In the genomic region with DNA sequence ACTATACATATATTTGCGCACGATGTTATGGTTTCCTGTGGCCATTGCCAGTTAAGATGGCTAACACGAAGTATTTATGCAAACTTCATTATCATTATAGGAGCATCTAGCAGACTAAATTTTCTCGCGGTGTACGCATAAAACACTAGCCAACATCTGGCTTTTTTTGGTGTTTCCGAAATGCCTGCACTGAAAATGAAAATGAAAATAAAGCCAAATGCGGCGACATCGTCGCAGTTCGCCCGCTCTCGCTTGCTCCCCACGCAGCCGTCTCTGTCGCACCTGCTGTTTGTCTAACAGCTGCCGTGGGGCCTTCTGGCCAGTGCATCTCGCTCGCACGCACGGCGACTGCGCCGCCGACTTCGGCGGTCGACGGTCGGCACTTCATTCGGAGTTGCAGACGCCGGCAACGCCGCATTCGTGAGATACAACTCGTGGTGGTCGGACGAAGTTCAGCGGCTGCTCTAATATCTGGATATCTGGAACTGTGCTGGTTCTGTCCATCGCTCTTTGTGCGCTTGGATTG, we compare ENCODE assay signal across 1 fruit fly cellular context.
TF ChIP-seq lines count a peak whose summit lies in the region.

A gene (plus strand): TSS at position 411 of the 526 bp plus-strand sequence.

TF ChIP-seq in whole organism, embryonic, 481 proteins besides CTCF, POLR2A, EP300 and RAD21 (continued from another document):
- TF ChIP-seq CG9932 (GFP tag; IDR thresholded peaks at IDR 0.05; lab: Robert Waterston, UW) (no peak), corto (GFP tag; optimal IDR thresholded peaks at IDR 0.05; lab: Kevin White, UChicago) (no peak), tap (tag; optimal IDR thresholded peaks at IDR 0.05; lab: Kevin White, UChicago) (no peak), D19A (tag; optimal IDR thresholded peaks at IDR 0.05; lab: Kevin White, UChicago) (no peak), lab (GFP tag; optimal IDR thresholded peaks at IDR 0.05; lab: Kevin White, UChicago) (no peak), kah (GFP tag; optimal IDR thresholded peaks at IDR 0.05; lab: Kevin White, UChicago) (no peak), CG4730 (GFP tag; IDR thresholded peaks at IDR 0.05; lab: Robert Waterston, UW) (no peak), CG12391 (tag; optimal IDR thresholded peaks at IDR 0.05; lab: Kevin White, UChicago) (peak; percentile 19), pita (GFP tag; optimal IDR thresholded peaks at IDR 0.05; lab: Kevin White, UChicago) (no peak), knrl (GFP tag; IDR thresholded peaks at IDR 0.05; lab: Robert Waterston, UW; ENCODE audit: partially characterized antibody) (no peak; the same call in 2 of the 3 replicates), CG12071 (GFP tag; optimal IDR thresholded peaks at IDR 0.05; lab: Kevin White, UChicago) (no peak), dan (GFP tag; IDR thresholded peaks at IDR 0.05; lab: Robert Waterston, UW) (no peak), CG34422 (GFP tag; IDR thresholded peaks at IDR 0.05; lab: Robert Waterston, UW) (peak; percentile 41; the same call in 1 of the 3 replicates), ro (GFP tag; IDR thresholded peaks at IDR 0.05; lab: Robert Waterston, UW) (no peak), Taf1 (GFP tag; IDR thresholded peaks at IDR 0.05; lab: Robert Waterston, UW) (no peak), CG1529 (GFP tag; optimal IDR thresholded peaks at IDR 0.05; lab: Kevin White, UChicago) (peak; percentile 36), fru (optimal IDR thresholded peaks at IDR 0.05; lab: Kevin White, UChicago) (no peak), peb (GFP tag; IDR thresholded peaks at IDR 0.05; lab: Robert Waterston, UW) (no peak), Jarid2 (GFP tag; optimal IDR thresholded peaks at IDR 0.05; lab: Kevin White, UChicago) (peak; percentile 65), MBD-R2 (GFP tag; IDR thresholded peaks at IDR 0.05; lab: Robert Waterston, UW) (0 out of 2 replicates have a peak, but pooled peaks have one; percentile 19), CG4328 (GFP tag; optimal IDR thresholded peaks at IDR 0.05; lab: Kevin White, UChicago) (no peak), Hr39 (optimal IDR thresholded peaks at IDR 0.05; lab: Kevin White, UChicago) (no peak), Hmx (GFP tag; optimal IDR thresholded peaks at IDR 0.05; lab: Kevin White, UChicago) (no peak), CG8388 (GFP tag; optimal IDR thresholded peaks at IDR 0.05; lab: Kevin White, UChicago) (peak; percentile 21), Chrac-16 (GFP tag; optimal IDR thresholded peaks at IDR 0.05; lab: Kevin White, UChicago) (no peak), nmo (GFP tag; optimal IDR thresholded peaks at IDR 0.05; lab: Kevin White, UChicago) (peak; percentile 49), dpn (GFP tag; optimal IDR thresholded peaks at IDR 0.05; lab: Kevin White, UChicago) (peak in 1 of 2 experiments; percentile 7), Fer3 (tag; optimal IDR thresholded peaks at IDR 0.05; lab: Kevin White, UChicago) (no peak), gro (GFP tag; optimal IDR thresholded peaks at IDR 0.05; lab: Kevin White, UChicago) (no peak), klu (GFP tag; IDR thresholded peaks at IDR 0.05; lab: Robert Waterston, UW) (no peak), Gsc (GFP tag; IDR thresholded peaks at IDR 0.05; lab: Robert Waterston, UW) (no peak), CG4404 (GFP tag; IDR thresholded peaks at IDR 0.05; lab: Robert Waterston, UW) (no peak), HLH3B (GFP tag; IDR thresholded peaks at IDR 0.05; lab: Robert Waterston, UW) (no peak; the same call in 1 of the 2 replicates), cad (GFP tag; optimal IDR thresholded peaks at IDR 0.05; lab: Kevin White, UChicago) (no peak), twi (tag; optimal IDR thresholded peaks at IDR 0.05; lab: Kevin White, UChicago) (peak; percentile 27), pho (GFP tag; optimal IDR thresholded peaks at IDR 0.05; lab: Kevin White, UChicago) (no peak), ara (GFP tag; IDR thresholded peaks at IDR 0.05; lab: Robert Waterston, UW) (peak; percentile 57), PHDP (tag; optimal IDR thresholded peaks at IDR 0.05; lab: Kevin White, UChicago) (peak; percentile 4), tio (GFP tag; optimal IDR thresholded peaks at IDR 0.05; lab: Kevin White, UChicago) (no peak), D19B (GFP tag; optimal IDR thresholded peaks at IDR 0.05; lab: Kevin White, UChicago) (no peak), CG34224 (GFP tag; IDR thresholded peaks at IDR 0.05; lab: Robert Waterston, UW; ENCODE audit: partially characterized antibody) (no peak; the same call in 2 of the 3 replicates), Myb (GFP tag; optimal IDR thresholded peaks at IDR 0.05; lab: Kevin White, UChicago) (no peak), caup (GFP tag; optimal IDR thresholded peaks at IDR 0.05; lab: Kevin White, UChicago; ENCODE audit: severe bottlenecking) (no peak), Sry-β (GFP tag; optimal IDR thresholded peaks at IDR 0.05; lab: Kevin White, UChicago) (peak; percentile 90), CG2678 (tag; optimal IDR thresholded peaks at IDR 0.05; lab: Kevin White, UChicago) (no peak), eve (GFP tag; optimal IDR thresholded peaks at IDR 0.05; lab: Kevin White, UChicago) (no peak), amos (GFP tag; IDR thresholded peaks at IDR 0.05; lab: Robert Waterston, UW; ENCODE audit: partially characterized antibody) (0 out of 2 replicates have a peak, but pooled peaks have one; percentile 25), CG10462 (GFP tag; optimal IDR thresholded peaks at IDR 0.05; lab: Kevin White, UChicago) (no peak)
